Comparison of ENCODE assay signal across 1 fruit fly cellular context in the genomic region with DNA sequence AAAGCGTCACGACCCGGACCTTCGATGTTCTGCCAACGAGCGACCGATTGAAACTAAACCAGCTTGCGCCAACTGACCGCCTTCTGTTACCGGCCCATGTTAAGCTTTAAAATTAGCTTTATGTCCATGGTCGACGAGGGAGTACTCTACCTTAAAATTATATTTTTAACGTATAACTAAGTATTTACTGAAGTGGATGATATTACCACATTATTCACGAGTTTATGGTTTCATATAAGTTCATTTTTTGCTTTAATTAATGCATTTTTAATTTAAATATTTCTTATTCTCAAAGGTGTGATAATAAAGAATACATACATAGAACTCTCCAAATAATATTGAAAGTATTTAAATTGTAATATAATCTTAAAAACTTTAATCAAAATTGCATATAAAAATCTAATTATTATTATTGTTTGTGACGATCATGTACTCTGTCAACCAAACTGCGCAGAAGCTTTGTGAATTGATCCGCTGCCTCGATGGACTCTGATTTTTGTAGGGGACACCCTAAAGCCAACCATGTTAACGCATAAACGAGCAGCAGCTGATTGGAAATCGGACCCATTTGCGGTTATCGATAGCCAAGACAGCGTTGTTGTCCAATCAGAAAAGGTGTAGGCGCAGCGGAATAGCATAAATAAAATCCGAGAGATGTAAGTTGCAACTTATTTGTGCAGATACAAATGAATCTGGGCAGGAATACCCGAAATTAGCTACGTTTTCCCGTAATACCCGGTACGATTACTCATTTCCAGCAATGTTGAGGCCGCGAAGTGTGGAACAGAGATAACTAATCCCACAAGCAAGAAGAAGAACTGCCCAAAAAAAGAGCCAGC.
TF ChIP-seq lines count a peak whose summit lies in the region.

A gene (minus strand): TSS at position 57 of the 839 bp plus-strand sequence.
A gene (plus strand): TSS at position 581 of the 839 bp plus-strand sequence.

TF ChIP-seq in whole organism, embryonic, 481 proteins besides CTCF, POLR2A, EP300 and RAD21 (continued from another document and continues in another):
- TF ChIP-seq row (GFP tag; IDR thresholded peaks at IDR 0.05; lab: Robert Waterston, UW): peak; percentile 93
- no peak for TF ChIP-seq Camta (GFP tag; optimal IDR thresholded peaks at IDR 0.05; lab: Kevin White, UChicago)
- peak; percentile 42 for TF ChIP-seq kay (GFP tag; optimal IDR thresholded peaks at IDR 0.05; lab: Kevin White, UChicago)
- peak; percentile 60 to 93 for TF ChIP-seq crp (GFP tag; optimal IDR thresholded peaks at IDR 0.05; lab: Kevin White, UChicago)
- no peak for TF ChIP-seq CG14860 (GFP tag; IDR thresholded peaks at IDR 0.05; lab: Robert Waterston, UW; ENCODE audit: partially characterized antibody)
- no peak for TF ChIP-seq yki (optimal IDR thresholded peaks at IDR 0.05; lab: Kevin White, UChicago)
- no peak for TF ChIP-seq TFAM (GFP tag; optimal IDR thresholded peaks at IDR 0.05; lab: Kevin White, UChicago)
- peak; percentile 94 for TF ChIP-seq gem (tag; optimal IDR thresholded peaks at IDR 0.05; lab: Kevin White, UChicago)
- peak; percentile 28 for TF ChIP-seq Sry-β (GFP tag; optimal IDR thresholded peaks at IDR 0.05; lab: Kevin White, UChicago)
- TF ChIP-seq CG9797 (GFP tag; optimal IDR thresholded peaks at IDR 0.05; lab: Kevin White, UChicago): peak; percentile 8
- peak; percentile 58; the same call in 2 of the 3 replicates for TF ChIP-seq CG34224 (GFP tag; IDR thresholded peaks at IDR 0.05; lab: Robert Waterston, UW; ENCODE audit: partially characterized antibody)
- TF ChIP-seq Dref (GFP tag; IDR thresholded peaks at IDR 0.05; lab: Robert Waterston, UW): peak; percentile 83
- TF ChIP-seq lbe (GFP tag; optimal IDR thresholded peaks at IDR 0.05; lab: Kevin White, UChicago): peak; percentile 52
- peak; percentile 77 for TF ChIP-seq D19B (GFP tag; optimal IDR thresholded peaks at IDR 0.05; lab: Kevin White, UChicago)
- no peak; the same call in 1 of the 2 replicates for TF ChIP-seq CG7372 (GFP tag; IDR thresholded peaks at IDR 0.05; lab: Robert Waterston, UW)
- TF ChIP-seq CG11398 (GFP tag; optimal IDR thresholded peaks at IDR 0.05; lab: Kevin White, UChicago): no peak
- TF ChIP-seq tio (GFP tag; optimal IDR thresholded peaks at IDR 0.05; lab: Kevin White, UChicago): no peak
- TF ChIP-seq toy (GFP tag; IDR thresholded peaks at IDR 0.05; lab: Robert Waterston, UW): 0 out of 2 replicates have a peak, but pooled peaks have one; percentile 20
- peak; percentile 19 for TF ChIP-seq Dad (GFP tag; optimal IDR thresholded peaks at IDR 0.05; lab: Kevin White, UChicago)
- peak; percentile 89 for TF ChIP-seq Hmr (GFP tag; optimal IDR thresholded peaks at IDR 0.05; lab: Kevin White, UChicago)
- no peak for TF ChIP-seq CG43689 (GFP tag; IDR thresholded peaks at IDR 0.05; lab: Robert Waterston, UW)
- peak; percentile 30 to 83 for TF ChIP-seq dpn (GFP tag; optimal IDR thresholded peaks at IDR 0.05; lab: Kevin White, UChicago)
- peak; percentile 54 to 75 for TF ChIP-seq bsh (GFP tag; optimal IDR thresholded peaks at IDR 0.05; lab: Kevin White, UChicago)
- no peak for TF ChIP-seq CG11696 (GFP tag; IDR thresholded peaks at IDR 0.05; lab: Robert Waterston, UW)
- TF ChIP-seq CG6272 (GFP tag; IDR thresholded peaks at IDR 0.05; lab: Robert Waterston, UW): peak; percentile 71
- no peak for TF ChIP-seq CG4404 (GFP tag; IDR thresholded peaks at IDR 0.05; lab: Robert Waterston, UW)
- no peak for TF ChIP-seq NC2α (GFP tag; optimal IDR thresholded peaks at IDR 0.05; lab: Kevin White, UChicago)
- TF ChIP-seq CG17359 (tag; optimal IDR thresholded peaks at IDR 0.05; lab: Kevin White, UChicago): peak; percentile 69
- no peak; the same call in 2 of the 3 replicates for TF ChIP-seq zen2 (GFP tag; IDR thresholded peaks at IDR 0.05; lab: Robert Waterston, UW; ENCODE audit: partially characterized antibody)
- no peak for TF ChIP-seq jigr1 (GFP tag; IDR thresholded peaks at IDR 0.05; lab: Robert Waterston, UW)
- no peak for TF ChIP-seq aop (GFP tag; IDR thresholded peaks at IDR 0.05; lab: Robert Waterston, UW)
- TF ChIP-seq CG18619 (GFP tag; optimal IDR thresholded peaks at IDR 0.05; lab: Kevin White, UChicago): peak; percentile 90
- TF ChIP-seq slou (GFP tag; optimal IDR thresholded peaks at IDR 0.05; lab: Kevin White, UChicago): peak; percentile 66
- peak; percentile 77 for TF ChIP-seq gsb-n (tag; optimal IDR thresholded peaks at IDR 0.05; lab: Kevin White, UChicago)
- peak; percentile 80 for TF ChIP-seq gcm (GFP tag; optimal IDR thresholded peaks at IDR 0.05; lab: Kevin White, UChicago)
- TF ChIP-seq Hand (GFP tag; optimal IDR thresholded peaks at IDR 0.05; lab: Kevin White, UChicago): peak; percentile 74
- TF ChIP-seq Gsc (GFP tag; IDR thresholded peaks at IDR 0.05; lab: Robert Waterston, UW): no peak
- peak; percentile 70 for TF ChIP-seq MESR4 (GFP tag; optimal IDR thresholded peaks at IDR 0.05; lab: Kevin White, UChicago)
- TF ChIP-seq Oli (tag; optimal IDR thresholded peaks at IDR 0.05; lab: Kevin White, UChicago): peak; percentile 87
- TF ChIP-seq CHES-1-like (GFP tag; optimal IDR thresholded peaks at IDR 0.05; lab: Kevin White, UChicago): no peak
- peak; percentile 85 for TF ChIP-seq CG14710 (tag; optimal IDR thresholded peaks at IDR 0.05; lab: Kevin White, UChicago)
- peak; percentile 92 for TF ChIP-seq CG11504 (tag; optimal IDR thresholded peaks at IDR 0.05; lab: Kevin White, UChicago)
- peak; percentile 91 for TF ChIP-seq CG10543 (GFP tag; optimal IDR thresholded peaks at IDR 0.05; lab: Kevin White, UChicago)
- TF ChIP-seq HHEX (GFP tag; optimal IDR thresholded peaks at IDR 0.05; lab: Kevin White, UChicago): peak; percentile 80
- peak; percentile 12 for TF ChIP-seq CG2202 (tag; optimal IDR thresholded peaks at IDR 0.05; lab: Kevin White, UChicago)
- peak; percentile 54 for TF ChIP-seq CG8281 (tag; optimal IDR thresholded peaks at IDR 0.05; lab: Kevin White, UChicago)
- TF ChIP-seq CG17361 (GFP tag; IDR thresholded peaks at IDR 0.05; lab: Robert Waterston, UW): peak; percentile 97
- peak; percentile 27 for TF ChIP-seq CG3065 (GFP tag; optimal IDR thresholded peaks at IDR 0.05; lab: Kevin White, UChicago)
- TF ChIP-seq CG6689 (GFP tag; IDR thresholded peaks at IDR 0.05; lab: Robert Waterston, UW): peak; percentile 67; the same call in 1 of the 2 replicates
- no peak for TF ChIP-seq CG2129 (GFP tag; IDR thresholded peaks at IDR 0.05; lab: Robert Waterston, UW; ENCODE audit: partially characterized antibody)
- TF ChIP-seq Ssrp (tag; optimal IDR thresholded peaks at IDR 0.05; lab: Kevin White, UChicago): peak; percentile 87
- TF ChIP-seq hb (GFP tag; IDR thresholded peaks at IDR 0.05; lab: Robert Waterston, UW; ENCODE audit: partially characterized antibody): no peak
- TF ChIP-seq wek (GFP tag; optimal IDR thresholded peaks at IDR 0.05; lab: Kevin White, UChicago): peak; percentile 52
- TF ChIP-seq CG10274 (GFP tag; optimal IDR thresholded peaks at IDR 0.05; lab: Kevin White, UChicago): peak; percentile 90
- no peak for TF ChIP-seq Rx (GFP tag; IDR thresholded peaks at IDR 0.05; lab: Robert Waterston, UW)
- TF ChIP-seq CG6765 (GFP tag; optimal IDR thresholded peaks at IDR 0.05; lab: Kevin White, UChicago): peak; percentile 75
- peak; percentile 49 for TF ChIP-seq psq (GFP tag; optimal IDR thresholded peaks at IDR 0.05; lab: Kevin White, UChicago)
- peak; percentile 44 for TF ChIP-seq Sin3A (optimal IDR thresholded peaks at IDR 0.05; lab: Kevin White, UChicago)
- TF ChIP-seq Sox100B (GFP tag; optimal IDR thresholded peaks at IDR 0.05; lab: Kevin White, UChicago): peak; percentile 94
- peak; percentile 89 for TF ChIP-seq dmrt99B (tag; optimal IDR thresholded peaks at IDR 0.05; lab: Kevin White, UChicago)
- peak; percentile 80 for TF ChIP-seq cwo (GFP tag; optimal IDR thresholded peaks at IDR 0.05; lab: Kevin White, UChicago)
- TF ChIP-seq CG17385 (GFP tag; optimal IDR thresholded peaks at IDR 0.05; lab: Kevin White, UChicago): peak; percentile 90
- TF ChIP-seq CG1792 (GFP tag; optimal IDR thresholded peaks at IDR 0.05; lab: Kevin White, UChicago): no peak
- TF ChIP-seq dmrt11E (tag; optimal IDR thresholded peaks at IDR 0.05; lab: Kevin White, UChicago): peak; percentile 69
- TF ChIP-seq CG5180 (GFP tag; optimal IDR thresholded peaks at IDR 0.05; lab: Kevin White, UChicago): peak; percentile 62
- no peak for TF ChIP-seq cad (GFP tag; optimal IDR thresholded peaks at IDR 0.05; lab: Kevin White, UChicago)
- TF ChIP-seq CG6854 (GFP tag; optimal IDR thresholded peaks at IDR 0.05; lab: Kevin White, UChicago): peak; percentile 83
- TF ChIP-seq CG13424 (tag; optimal IDR thresholded peaks at IDR 0.05; lab: Kevin White, UChicago): peak; percentile 92
- TF ChIP-seq Atf-2 (GFP tag; optimal IDR thresholded peaks at IDR 0.05; lab: Kevin White, UChicago): no peak
- TF ChIP-seq gcm2 (GFP tag; optimal IDR thresholded peaks at IDR 0.05; lab: Kevin White, UChicago): peak; percentile 6
- TF ChIP-seq CG6654 (GFP tag; optimal IDR thresholded peaks at IDR 0.05; lab: Kevin White, UChicago): peak; percentile 64
- TF ChIP-seq CG7963 (GFP tag; IDR thresholded peaks at IDR 0.05; lab: Robert Waterston, UW; ENCODE audit: partially characterized antibody): no peak
- TF ChIP-seq Kr (GFP tag; optimal IDR thresholded peaks at IDR 0.05; lab: Kevin White, UChicago): no peak
- TF ChIP-seq CG11093 (GFP tag; IDR thresholded peaks at IDR 0.05; lab: Robert Waterston, UW): 0 out of 3 replicates have a peak, but pooled peaks have one; percentile 32
- no peak for TF ChIP-seq dati (GFP tag; IDR thresholded peaks at IDR 0.05; lab: Robert Waterston, UW)
- TF ChIP-seq CG34376 (GFP tag; optimal IDR thresholded peaks at IDR 0.05; lab: Kevin White, UChicago): peak; percentile 41
- peak; percentile 88 for TF ChIP-seq CG10147 (GFP tag; optimal IDR thresholded peaks at IDR 0.05; lab: Kevin White, UChicago)
- TF ChIP-seq knrl (GFP tag; IDR thresholded peaks at IDR 0.05; lab: Robert Waterston, UW; ENCODE audit: partially characterized antibody): no peak
- peak; percentile 57; the same call in 2 of the 3 replicates for TF ChIP-seq tgo (GFP tag; IDR thresholded peaks at IDR 0.05; lab: Robert Waterston, UW)
- peak; percentile 59 for TF ChIP-seq kah (GFP tag; optimal IDR thresholded peaks at IDR 0.05; lab: Kevin White, UChicago)
- TF ChIP-seq hth (optimal IDR thresholded peaks at IDR 0.05; lab: Kevin White, UChicago): no peak
- TF ChIP-seq CG13775 (GFP tag; optimal IDR thresholded peaks at IDR 0.05; lab: Kevin White, UChicago): peak; percentile 78
- TF ChIP-seq E2f2 (GFP tag; IDR thresholded peaks at IDR 0.05; lab: Robert Waterston, UW): 0 out of 2 replicates have a peak, but pooled peaks have one; percentile 24
- TF ChIP-seq hkb (optimal IDR thresholded peaks at IDR 0.05; lab: Kevin White, UChicago): no peak
- TF ChIP-seq hkb (GFP tag; IDR thresholded peaks at IDR 0.05; lab: Robert Waterston, UW): peak; percentile 46; the same call in 1 of the 2 replicates
- TF ChIP-seq CG30431 (GFP tag; optimal IDR thresholded peaks at IDR 0.05; lab: Kevin White, UChicago): peak; percentile 46
- TF ChIP-seq CG17186 (GFP tag; optimal IDR thresholded peaks at IDR 0.05; lab: Kevin White, UChicago): peak; percentile 55
- no peak; the same call in 2 of the 3 replicates for TF ChIP-seq CG14050 (GFP tag; IDR thresholded peaks at IDR 0.05; lab: Robert Waterston, UW)
- no peak for TF ChIP-seq CG9609 (GFP tag; optimal IDR thresholded peaks at IDR 0.05; lab: Kevin White, UChicago)
- TF ChIP-seq pan (optimal IDR thresholded peaks at IDR 0.05; lab: Kevin White, UChicago): no peak
- peak in 1 of 2 experiments; percentile 69 for TF ChIP-seq pan (GFP tag; optimal IDR thresholded peaks at IDR 0.05 in 1 of 2, IDR thresholded peaks at IDR 0.05 in 1 of 2)
- peak; percentile 4; the same call in 1 of the 3 replicates for TF ChIP-seq ci (GFP tag; IDR thresholded peaks at IDR 0.05; lab: Robert Waterston, UW)
- peak in 1 of 2 experiments; percentile 46 for TF ChIP-seq Hr78 (GFP tag; optimal IDR thresholded peaks at IDR 0.05; lab: Kevin White, UChicago)
- TF ChIP-seq da (GFP tag; optimal IDR thresholded peaks at IDR 0.05; lab: Kevin White, UChicago): no peak
- no peak for TF ChIP-seq sens-2 (GFP tag; IDR thresholded peaks at IDR 0.05; lab: Robert Waterston, UW)
- TF ChIP-seq sd (tag; optimal IDR thresholded peaks at IDR 0.05; lab: Kevin White, UChicago): peak; percentile 57
- TF ChIP-seq ftz-f1 (GFP tag; optimal IDR thresholded peaks at IDR 0.05; lab: Kevin White, UChicago): no peak
- peak; percentile 44; the same call in 1 of the 2 replicates for TF ChIP-seq CG14441 (GFP tag; IDR thresholded peaks at IDR 0.05; lab: Robert Waterston, UW)
- peak; percentile 80 for TF ChIP-seq BtbVII (GFP tag; optimal IDR thresholded peaks at IDR 0.05; lab: Kevin White, UChicago)
- no peak for TF ChIP-seq Dp (GFP tag; optimal IDR thresholded peaks at IDR 0.05; lab: Kevin White, UChicago)
- no peak for TF ChIP-seq CG9876 (GFP tag; optimal IDR thresholded peaks at IDR 0.05; lab: Kevin White, UChicago)
- 0 out of 2 replicates have a peak, but pooled peaks have one; percentile 50 for TF ChIP-seq CG42726 (GFP tag; IDR thresholded peaks at IDR 0.05; lab: Robert Waterston, UW; ENCODE audit: partially characterized antibody)
- TF ChIP-seq CG1603 (tag; optimal IDR thresholded peaks at IDR 0.05; lab: Kevin White, UChicago): peak; percentile 40
- no peak for TF ChIP-seq ems (GFP tag; optimal IDR thresholded peaks at IDR 0.05; lab: Kevin White, UChicago)
- TF ChIP-seq CG13287 (GFP tag; IDR thresholded peaks at IDR 0.05; lab: Robert Waterston, UW; ENCODE audit: partially characterized antibody): peak; percentile 43
- peak; percentile 49; the same call in 1 of the 3 replicates for TF ChIP-seq Opbp (GFP tag; IDR thresholded peaks at IDR 0.05; lab: Robert Waterston, UW; ENCODE audit: partially characterized antibody)
- no peak for TF ChIP-seq CG7987 (GFP tag; optimal IDR thresholded peaks at IDR 0.05; lab: Kevin White, UChicago)
- TF ChIP-seq Eip74EF (GFP tag; optimal IDR thresholded peaks at IDR 0.05; lab: Kevin White, UChicago): peak in 1 of 2 experiments; percentile 89
- TF ChIP-seq Atf3 (GFP tag; optimal IDR thresholded peaks at IDR 0.05; lab: Kevin White, UChicago): no peak
- TF ChIP-seq Ets97D (GFP tag; optimal IDR thresholded peaks at IDR 0.05; lab: Kevin White, UChicago): peak; percentile 9
- TF ChIP-seq CG8478 (optimal IDR thresholded peaks at IDR 0.05; lab: Kevin White, UChicago): no peak
- peak; percentile 90 for TF ChIP-seq Vsx1 (GFP tag; optimal IDR thresholded peaks at IDR 0.05; lab: Kevin White, UChicago)
- TF ChIP-seq Atf6 (GFP tag; IDR thresholded peaks at IDR 0.05; lab: Robert Waterston, UW): peak; percentile 66
- TF ChIP-seq CG10462 (GFP tag; optimal IDR thresholded peaks at IDR 0.05; lab: Kevin White, UChicago): peak; percentile 47
- TF ChIP-seq HmgZ (tag; optimal IDR thresholded peaks at IDR 0.05; lab: Kevin White, UChicago): peak; percentile 44
- peak; percentile 72 for TF ChIP-seq CG18476 (GFP tag; optimal IDR thresholded peaks at IDR 0.05; lab: Kevin White, UChicago)
- TF ChIP-seq Dip3 (GFP tag; optimal IDR thresholded peaks at IDR 0.05; lab: Kevin White, UChicago): peak; percentile 7
